Fruit fly (Drosophila melanogaster): ENCODE measurements around the gene Brr2.

The Brr2 gene

dm6 chr3L:15982783-15983432, 15.2 kb upstream of the Brr2 start, which contains the start of the genes brm and Arl1 (continued):
- peak; percentile 99 for TF ChIP-seq klu (GFP tag; IDR thresholded peaks at IDR 0.05)
- TF ChIP-seq CG4707 (GFP tag; optimal IDR thresholded peaks at IDR 0.05): peak; percentile 83
- TF ChIP-seq Mes4 (GFP tag; optimal IDR thresholded peaks at IDR 0.05): peak; percentile 31
- peak; percentile 97 for TF ChIP-seq toy (GFP tag; IDR thresholded peaks at IDR 0.05)
- TF ChIP-seq HHEX (GFP tag; optimal IDR thresholded peaks at IDR 0.05): peak; percentile 98
- peak; percentile 97 for TF ChIP-seq dmrt99B (tag; optimal IDR thresholded peaks at IDR 0.05)
- TF ChIP-seq D19B (GFP tag; optimal IDR thresholded peaks at IDR 0.05): peak; percentile 94
- peak; percentile 100 for TF ChIP-seq MBD-R2 (GFP tag; IDR thresholded peaks at IDR 0.05)
- peak; percentile 98 for TF ChIP-seq otp (GFP tag; IDR thresholded peaks at IDR 0.05)
- peak; percentile 99 for TF ChIP-seq HLH3B (GFP tag; IDR thresholded peaks at IDR 0.05)
- TF ChIP-seq her (GFP tag; optimal IDR thresholded peaks at IDR 0.05): peak; percentile 31
- TF ChIP-seq Neu2 (GFP tag; optimal IDR thresholded peaks at IDR 0.05; ENCODE audit: borderline replicate concordance): no peak
- TF ChIP-seq Dll (GFP tag; IDR thresholded peaks at IDR 0.05; ENCODE audit: partially characterized antibody): peak; percentile 59; the same call in 2 of the 4 replicates
- peak; percentile 100 for TF ChIP-seq vvl (GFP tag; IDR thresholded peaks at IDR 0.05)
- peak; percentile 97 for TF ChIP-seq Ravus (GFP tag; IDR thresholded peaks at IDR 0.05)
- peak; percentile 97 for TF ChIP-seq CG18262 (tag; optimal IDR thresholded peaks at IDR 0.05)
- TF ChIP-seq ato (GFP tag; IDR thresholded peaks at IDR 0.05; ENCODE audit: partially characterized antibody): no peak
- no peak for TF ChIP-seq CG1832 (GFP tag; optimal IDR thresholded peaks at IDR 0.05)
- peak; percentile 63 for TF ChIP-seq Sin3A (optimal IDR thresholded peaks at IDR 0.05)
- peak; percentile 98 for TF ChIP-seq Fer2 (tag; optimal IDR thresholded peaks at IDR 0.05)
- TF ChIP-seq sima (GFP tag; optimal IDR thresholded peaks at IDR 0.05): peak; percentile 71
- peak; percentile 99 for TF ChIP-seq H15 (GFP tag; IDR thresholded peaks at IDR 0.05)
- TF ChIP-seq ash1 (GFP tag; optimal IDR thresholded peaks at IDR 0.05): peak; percentile 93
- no peak for TF ChIP-seq pita (GFP tag; optimal IDR thresholded peaks at IDR 0.05)
- peak; percentile 90 for TF ChIP-seq CG9437 (GFP tag; optimal IDR thresholded peaks at IDR 0.05)
- peak; percentile 36 for TF ChIP-seq Myb (GFP tag; optimal IDR thresholded peaks at IDR 0.05)
- TF ChIP-seq CG11696 (GFP tag; IDR thresholded peaks at IDR 0.05): peak; percentile 94
- peak; percentile 99 for TF ChIP-seq CG6175 (GFP tag; IDR thresholded peaks at IDR 0.05)
- no peak for TF ChIP-seq NC2α (GFP tag; optimal IDR thresholded peaks at IDR 0.05)
- peak; percentile 99 for TF ChIP-seq gem (tag; optimal IDR thresholded peaks at IDR 0.05)
- TF ChIP-seq CG12659 (GFP tag; optimal IDR thresholded peaks at IDR 0.05): peak; percentile 99
- TF ChIP-seq Nf-YC (tag; optimal IDR thresholded peaks at IDR 0.05): peak; percentile 94
- TF ChIP-seq grau (tag; optimal IDR thresholded peaks at IDR 0.05): peak; percentile 98
- TF ChIP-seq CG13624 (GFP tag; optimal IDR thresholded peaks at IDR 0.05): peak; percentile 91
- peak; percentile 89 for TF ChIP-seq Hey (tag; optimal IDR thresholded peaks at IDR 0.05)
- peak; percentile 99 for TF ChIP-seq CG10366 (GFP tag; IDR thresholded peaks at IDR 0.05)
- TF ChIP-seq unpg (GFP tag; optimal IDR thresholded peaks at IDR 0.05): peak; percentile 98
- TF ChIP-seq Hr51 (GFP tag; optimal IDR thresholded peaks at IDR 0.05): peak; percentile 94 to 97
- TF ChIP-seq CG10959 (GFP tag; IDR thresholded peaks at IDR 0.05): peak; percentile 97
- TF ChIP-seq CG6272 (GFP tag; IDR thresholded peaks at IDR 0.05): peak; percentile 99
- peak; percentile 31 for TF ChIP-seq HmgD (GFP tag; optimal IDR thresholded peaks at IDR 0.05)
- TF ChIP-seq Ptx1 (GFP tag; IDR thresholded peaks at IDR 0.05): peak; percentile 100
- TF ChIP-seq CG17328 (GFP tag; IDR thresholded peaks at IDR 0.05): peak; percentile 99
- peak; percentile 99 for TF ChIP-seq ci (GFP tag; IDR thresholded peaks at IDR 0.05)
- peak; percentile 95 for TF ChIP-seq CG13123 (GFP tag; optimal IDR thresholded peaks at IDR 0.05)
- TF ChIP-seq CG15269 (tag; optimal IDR thresholded peaks at IDR 0.05): peak; percentile 99
- TF ChIP-seq sc (optimal IDR thresholded peaks at IDR 0.05): no peak
- peak; percentile 96 for TF ChIP-seq sc (GFP tag; optimal IDR thresholded peaks at IDR 0.05)
- peak; percentile 98 for TF ChIP-seq CG18619 (GFP tag; optimal IDR thresholded peaks at IDR 0.05)
- TF ChIP-seq CG6813 (GFP tag; optimal IDR thresholded peaks at IDR 0.05): peak; percentile 95
